Worm (Caenorhabditis elegans) whole organism, L4/young adult: ENCODE data around the gene gpa-5.

Experiments used
- W03F9.2 ChIP-seq: fragments of 150-350 bp; optimal IDR thresholded peaks from 2 replicates; lab custom pipeline; 2014; ENCODE audit warnings: missing biosample characterization, missing genetic modification characterization
- dao-5 ChIP-seq: sonication (generic microtip); optimal IDR thresholded peaks from 2 replicates; lab custom pipeline; 2016; ENCODE audit warnings: missing genotype, missing genetic modification characterization, moderate library complexity, missing compliant biosample characterization
- him-1 ChIP-seq: sonication (generic microtip); optimal IDR thresholded peaks from 2 replicates; lab custom pipeline; 2016; ENCODE audit warnings: missing genotype, missing genetic modification reagents, missing genetic modification characterization, missing compliant biosample characterization

- TF ChIP-seq him-1 (tag; lab: Kevin White, UChicago) (no peak), W03F9.2 (tag; lab: Kevin White, UChicago) (no peak), dao-5 (tag; lab: Kevin White, UChicago) (no peak)
Measured at ce11 chrX:2130141-2130540, 9.3 kb upstream of the gpa-5 start, which contains the start of gene F53B1.8.
